Fruit fly (Drosophila melanogaster) whole organism, embryonic: ENCODE data around the gene foxo.

Source experiments
- ATbp ChIP-seq: fragments of 200-800 bp; sonication (Bioruptor generic); optimal IDR thresholded peaks from 2 replicates; lab custom pipeline; 2017; ENCODE audit warnings: missing biosample characterization, mild to moderate bottlenecking, missing genetic modification characterization, missing genetic modification reagents
- Atf6 ChIP-seq: fragments of 200-800 bp; sonication (Bioruptor generic); IDR thresholded peaks from 2 replicates; pipeline ENCODE4 v1.3.6; 2022; ENCODE audit warnings: missing biosample characterization, missing genetic modification characterization
- Bgb ChIP-seq: fragments of 200-800 bp; sonication (Bioruptor generic); IDR thresholded peaks from 2 replicates; pipeline ENCODE4 v1.3.6; 2022; ENCODE audit warnings: missing biosample characterization, missing genetic modification characterization; ENCODE audit not compliant: partially characterized antibody
- Bteb2 ChIP-seq: fragments of 200-800 bp; sonication (Bioruptor generic); optimal IDR thresholded peaks from 2 replicates; lab custom pipeline; 2016; ENCODE audit warnings: missing biosample characterization, missing genetic modification characterization
- CG10543 ChIP-seq: fragments of 200-800 bp; sonication (Bioruptor generic); optimal IDR thresholded peaks from 3 replicates; lab custom pipeline; 2017; ENCODE audit warnings: missing biosample characterization, mild to moderate bottlenecking, missing genetic modification characterization, moderate library complexity
- CG10654 ChIP-seq: fragments of 200-800 bp; sonication (Bioruptor generic); optimal IDR thresholded peaks from 2 replicates; lab custom pipeline; 2016; ENCODE audit warnings: missing biosample characterization, missing genetic modification characterization
- CG11085 ChIP-seq: fragments of 200-800 bp; sonication (Bioruptor generic); IDR thresholded peaks from 2 replicates; pipeline ENCODE4 v1.3.6; 2022; ENCODE audit warnings: missing biosample characterization, missing genetic modification characterization
- CG11560 ChIP-seq: fragments of 200-800 bp; sonication (Bioruptor generic); IDR thresholded peaks from 3 replicates; pipeline ENCODE4 v1.3.6; 2022; ENCODE audit warnings: missing biosample characterization, missing genetic modification characterization
- CG12659 ChIP-seq: fragments of 200-800 bp; sonication (Bioruptor generic); optimal IDR thresholded peaks from 3 replicates; lab custom pipeline; 2017; ENCODE audit warnings: mild to moderate bottlenecking, missing biosample characterization, missing genetic modification reagents, missing genetic modification characterization
- CG13424 ChIP-seq: fragments of 200-800 bp; sonication (Bioruptor generic); optimal IDR thresholded peaks from 2 replicates; lab custom pipeline; 2019; ENCODE audit warnings: missing biosample characterization, mild to moderate bottlenecking, missing genetic modification characterization, moderate library complexity
- CG14441 ChIP-seq: fragments of 200-800 bp; sonication (Bioruptor generic); IDR thresholded peaks from 2 replicates; pipeline ENCODE4 v1.3.6; 2022; ENCODE audit warnings: missing biosample characterization, missing genetic modification characterization
- CG1529 ChIP-seq: fragments of 200-800 bp; sonication (Bioruptor generic); optimal IDR thresholded peaks from 3 replicates; lab custom pipeline; 2018; ENCODE audit warnings: missing biosample characterization, missing genetic modification characterization
- CG15514 ChIP-seq: fragments of 200-800 bp; sonication (Bioruptor generic); optimal IDR thresholded peaks from 3 replicates; lab custom pipeline; 2017; ENCODE audit warnings: missing biosample characterization, missing genetic modification characterization, mild to moderate bottlenecking, moderate library complexity, missing genetic modification reagents
- CG17612 ChIP-seq: fragments of 200-800 bp; sonication (Bioruptor generic); IDR thresholded peaks from 2 replicates; pipeline ENCODE4 v1.3.6; 2022; ENCODE audit warnings: missing biosample characterization, missing genetic modification characterization
- CG1792 ChIP-seq: fragments of 200-800 bp; sonication (Bioruptor generic); optimal IDR thresholded peaks from 2 replicates; lab custom pipeline; 2016; ENCODE audit warnings: missing biosample characterization, missing genetic modification characterization
- CG2116 ChIP-seq: fragments of 200-800 bp; sonication (Bioruptor generic); optimal IDR thresholded peaks from 3 replicates; lab custom pipeline; 2018; ENCODE audit warnings: missing biosample characterization, mild to moderate bottlenecking, missing genetic modification characterization
- CG2199 ChIP-seq: fragments of 200-800 bp; sonication (Bioruptor generic); IDR thresholded peaks from 3 replicates; pipeline ENCODE4 v1.3.6; 2022; ENCODE audit warnings: missing biosample characterization, missing genetic modification characterization
- CG32532 ChIP-seq: fragments of 200-800 bp; sonication (Bioruptor generic); IDR thresholded peaks from 2 replicates; pipeline ENCODE4 v1.3.6; 2022; ENCODE audit warnings: missing biosample characterization, missing genetic modification characterization
- CG32772 ChIP-seq: fragments of 200-800 bp; sonication (Bioruptor generic); IDR thresholded peaks from 2 replicates; pipeline ENCODE4 v1.3.6; 2022; ENCODE audit warnings: missing biosample characterization, missing genetic modification characterization
- CG4730 ChIP-seq: fragments of 200-800 bp; sonication (Bioruptor generic); IDR thresholded peaks from 2 replicates; pipeline ENCODE4 v1.3.6; 2022; ENCODE audit warnings: missing biosample characterization, missing genetic modification characterization
- CG6175 ChIP-seq: fragments of 200-800 bp; sonication (Bioruptor generic); IDR thresholded peaks from 3 replicates; pipeline ENCODE4 v1.3.6; 2022; ENCODE audit warnings: missing biosample characterization, missing genetic modification characterization
- CG6813 ChIP-seq: fragments of 200-800 bp; sonication (Bioruptor generic); optimal IDR thresholded peaks from 2 replicates; lab custom pipeline; 2017; ENCODE audit warnings: missing biosample characterization, missing genetic modification characterization, mild to moderate bottlenecking, moderate library complexity, missing genetic modification reagents
- CG8281 ChIP-seq: fragments of 200-800 bp; sonication (Bioruptor generic); optimal IDR thresholded peaks from 2 replicates; lab custom pipeline; 2018; ENCODE audit warnings: missing biosample characterization, mild to moderate bottlenecking, missing genetic modification characterization, moderate library complexity
- CHES-1-like ChIP-seq: fragments of 200-800 bp; sonication (Bioruptor generic); optimal IDR thresholded peaks from 2 replicates; lab custom pipeline; 2016; ENCODE audit warnings: missing biosample characterization, missing genetic modification characterization
- Chrac-16 ChIP-seq: fragments of 200-800 bp; sonication (Bioruptor generic); optimal IDR thresholded peaks from 3 replicates; lab custom pipeline; 2016; ENCODE audit warnings: missing biosample characterization, missing genetic modification characterization
- Dfd ChIP-seq, 2 experiments: fragments of >200 bp; optimal IDR thresholded peaks; 2 replicates each; lab custom pipeline; 2017; ENCODE audit warnings: missing biosample characterization in 2 of 2, missing genetic modification characterization in 2 of 2
- Dll ChIP-seq: fragments of 200-800 bp; sonication (Bioruptor generic); IDR thresholded peaks from 4 replicates; pipeline ENCODE4 v1.3.6; 2022; ENCODE audit warnings: missing biosample characterization, missing genetic modification characterization; ENCODE audit not compliant: partially characterized antibody
- HLH54F ChIP-seq: fragments of 200-800 bp; sonication (Bioruptor generic); optimal IDR thresholded peaks from 3 replicates; lab custom pipeline; 2016; ENCODE audit warnings: missing biosample characterization, missing genetic modification characterization
- Hey ChIP-seq: fragments of 200-800 bp; sonication (Bioruptor generic); optimal IDR thresholded peaks from 3 replicates; lab custom pipeline; 2018; ENCODE audit warnings: missing biosample characterization, mild to moderate bottlenecking, missing genetic modification characterization
- HmgD ChIP-seq: fragments of 200-800 bp; sonication (Bioruptor generic); optimal IDR thresholded peaks from 3 replicates; lab custom pipeline; 2016; ENCODE audit warnings: missing biosample characterization, missing genetic modification characterization
- Hmr ChIP-seq: fragments of 200-800 bp; sonication (Bioruptor generic); optimal IDR thresholded peaks from 3 replicates; lab custom pipeline; 2017; ENCODE audit warnings: mild to moderate bottlenecking, missing biosample characterization, missing genetic modification reagents, missing genetic modification characterization
- Lpt ChIP-seq: fragments of >200 bp; optimal IDR thresholded peaks from 2 replicates; lab custom pipeline; 2018; ENCODE audit warnings: missing biosample characterization, missing genetic modification characterization
- NC2β ChIP-seq: fragments of 200-800 bp; sonication (Bioruptor generic); optimal IDR thresholded peaks from 2 replicates; lab custom pipeline; 2016; ENCODE audit warnings: missing biosample characterization, missing genetic modification characterization
- NFAT ChIP-seq: fragments of 200-800 bp; sonication (Bioruptor generic); IDR thresholded peaks from 2 replicates; pipeline ENCODE4 v1.3.6; 2022; ENCODE audit warnings: missing biosample characterization, missing genetic modification characterization
- NK7.1 ChIP-seq: fragments of 200-800 bp; sonication (Bioruptor generic); optimal IDR thresholded peaks from 3 replicates; lab custom pipeline; 2016; ENCODE audit warnings: missing biosample characterization, missing genetic modification characterization
- Scr ChIP-seq: fragments of 200-800 bp; sonication (Bioruptor generic); IDR thresholded peaks from 2 replicates; pipeline ENCODE4 v1.3.6; 2022; ENCODE audit warnings: missing biosample characterization, missing genetic modification characterization; ENCODE audit not compliant: partially characterized antibody
- Usf ChIP-seq: fragments of 200-800 bp; sonication (Bioruptor generic); optimal IDR thresholded peaks from 2 replicates; lab custom pipeline; 2017; ENCODE audit warnings: missing genotype, missing biosample characterization, missing genetic modification characterization
- bcd ChIP-seq: fragments of 200-800 bp; sonication (Bioruptor generic); optimal IDR thresholded peaks from 2 replicates; lab custom pipeline; 2017; ENCODE audit warnings: missing biosample characterization, mild to moderate bottlenecking, missing genetic modification characterization
- bigmax ChIP-seq: fragments of 200-800 bp; sonication (Bioruptor generic); optimal IDR thresholded peaks from 2 replicates; lab custom pipeline; 2018; ENCODE audit warnings: missing biosample characterization, mild to moderate bottlenecking, missing genetic modification characterization
- dati ChIP-seq: fragments of 200-800 bp; sonication (Bioruptor generic); IDR thresholded peaks from 2 replicates; pipeline ENCODE4 v1.3.6; 2022; ENCODE audit warnings: missing biosample characterization, missing genetic modification characterization
- gce ChIP-seq: fragments of 200-800 bp; sonication (Bioruptor generic); IDR thresholded peaks from 3 replicates; pipeline ENCODE4 v1.3.6; 2022; ENCODE audit warnings: missing biosample characterization, missing genetic modification characterization
- insv ChIP-seq, 2 experiments: fragments of 200-800 bp; sonication (Bioruptor generic); optimal IDR thresholded peaks; 3 replicates each; lab custom pipeline; 2016 to 2018; ENCODE audit warnings: missing biosample characterization in 2 of 2, missing genetic modification characterization in 2 of 2
- lilli ChIP-seq: fragments of 200-800 bp; sonication (Bioruptor generic); optimal IDR thresholded peaks from 3 replicates; lab custom pipeline; 2016; ENCODE audit warnings: missing biosample characterization, missing genetic modification characterization
- mld ChIP-seq: fragments of 200-800 bp; sonication (Bioruptor generic); IDR thresholded peaks from 3 replicates; pipeline ENCODE4 v1.3.6; 2022; ENCODE audit warnings: missing biosample characterization, missing genetic modification characterization; ENCODE audit not compliant: partially characterized antibody
- odd ChIP-seq: fragments of 200-800 bp; sonication (Bioruptor generic); optimal IDR thresholded peaks from 2 replicates; lab custom pipeline; 2017; ENCODE audit warnings: missing biosample characterization, mild to moderate bottlenecking, missing genetic modification characterization
- peb ChIP-seq: fragments of 200-800 bp; sonication (Bioruptor generic); IDR thresholded peaks from 2 replicates; pipeline ENCODE4 v1.3.6; 2022; ENCODE audit warnings: missing biosample characterization, missing genetic modification characterization
- pros ChIP-seq: fragments of 200-800 bp; sonication (Bioruptor generic); optimal IDR thresholded peaks from 3 replicates; lab custom pipeline; 2019; ENCODE audit warnings: missing biosample characterization, mild to moderate bottlenecking, missing genetic modification characterization, moderate library complexity
- seq ChIP-seq: fragments of 200-800 bp; sonication (Bioruptor generic); IDR thresholded peaks from 2 replicates; pipeline ENCODE4 v1.3.6; 2022; ENCODE audit warnings: missing biosample characterization, missing genetic modification characterization
- tgo ChIP-seq: fragments of 200-800 bp; sonication (Bioruptor generic); IDR thresholded peaks from 3 replicates; pipeline ENCODE4 v1.3.6; 2022; ENCODE audit warnings: missing biosample characterization, missing genetic modification characterization
- zen2 ChIP-seq: fragments of 200-800 bp; sonication (Bioruptor generic); IDR thresholded peaks from 3 replicates; pipeline ENCODE4 v1.3.6; 2022; ENCODE audit warnings: missing biosample characterization, missing genetic modification characterization; ENCODE audit not compliant: partially characterized antibody
- zf30C ChIP-seq: fragments of 200-800 bp; sonication (Bioruptor generic); optimal IDR thresholded peaks from 3 replicates; lab custom pipeline; 2018; ENCODE audit warnings: missing biosample characterization, mild to moderate bottlenecking, missing genetic modification characterization

foxo gene

DNA sequence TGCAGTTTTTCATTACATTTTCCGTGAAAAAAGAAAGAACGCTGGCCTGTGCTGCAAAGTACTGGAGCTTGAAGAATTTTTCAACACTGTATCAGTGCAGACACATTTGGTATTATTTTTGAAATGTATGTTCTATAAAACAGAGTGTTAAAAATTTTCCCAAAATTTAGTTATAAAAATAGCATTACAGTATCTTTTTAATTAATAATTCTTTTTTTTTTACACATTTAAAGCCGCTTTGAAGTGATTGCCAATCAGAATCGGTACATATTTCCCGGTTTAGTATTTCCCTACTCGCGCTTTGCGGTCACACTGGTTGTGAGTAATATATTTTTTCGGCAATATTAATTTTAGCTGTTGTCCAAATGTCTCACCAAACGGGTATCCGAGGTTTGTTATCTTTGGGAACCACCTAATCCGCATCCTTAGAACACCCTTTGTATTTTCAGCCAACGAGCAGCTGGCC lies 65.6 kb downstream of the foxo start, which contains the start of the genes Abi and twf (continued):
- no peak for TF ChIP-seq Lpt (GFP tag; lab: Kevin White, UChicago)
- peak; percentile 74 for TF ChIP-seq CG10654 (GFP tag; lab: Kevin White, UChicago)
- TF ChIP-seq CG13424 (tag; lab: Kevin White, UChicago), result peak; percentile 67
- peak; percentile 65 for TF ChIP-seq Atf6
- no peak for TF ChIP-seq CG2199 (GFP tag; lab: Robert Waterston, UW)
- TF ChIP-seq CG15514 (GFP tag; lab: Kevin White, UChicago), result peak; percentile 62
- TF ChIP-seq Scr (GFP tag; lab: Robert Waterston, UW), result no peak
- no peak for TF ChIP-seq ATbp (GFP tag; lab: Kevin White, UChicago)
- TF ChIP-seq dati, result no peak
- TF ChIP-seq zf30C (GFP tag; lab: Kevin White, UChicago), result no peak
- TF ChIP-seq tgo (GFP tag; lab: Robert Waterston, UW), result peak; percentile 67
- TF ChIP-seq CG32772 (GFP tag; lab: Robert Waterston, UW), result peak; percentile 39
- peak; percentile 67; the same call in 1 of the 2 replicates for TF ChIP-seq NFAT (GFP tag; lab: Robert Waterston, UW)
- no peak for TF ChIP-seq Bgb (GFP tag; lab: Robert Waterston, UW)
- peak; percentile 59 for TF ChIP-seq CG32532
- no peak for TF ChIP-seq CG17612 (GFP tag; lab: Robert Waterston, UW)
- TF ChIP-seq bigmax (GFP tag; lab: Kevin White, UChicago), result no peak
- TF ChIP-seq Bteb2, result peak; percentile 52
- TF ChIP-seq CG2116 (GFP tag; lab: Kevin White, UChicago), result peak; percentile 77
- peak; percentile 77 for TF ChIP-seq Chrac-16 (GFP tag; lab: Kevin White, UChicago)
- TF ChIP-seq NK7.1, result no peak
- no peak for TF ChIP-seq seq (GFP tag; lab: Robert Waterston, UW)
- TF ChIP-seq HLH54F (GFP tag; lab: Kevin White, UChicago), result peak; percentile 78
- TF ChIP-seq gce (GFP tag; lab: Robert Waterston, UW), result no peak; the same call in 2 of the 3 replicates
- TF ChIP-seq CG1792, result no peak
- no peak for TF ChIP-seq CG4730 (GFP tag; lab: Robert Waterston, UW)
- peak; percentile 59 for TF ChIP-seq bcd (GFP tag; lab: Kevin White, UChicago)
- 0 out of 4 replicates have a peak, but pooled peaks have one; percentile 21 for TF ChIP-seq Dll
- peak; percentile 4 for TF ChIP-seq CHES-1-like (GFP tag; lab: Kevin White, UChicago)
- TF ChIP-seq mld (GFP tag; lab: Robert Waterston, UW), result no peak
- no peak for TF ChIP-seq pros
- no peak for TF ChIP-seq CG11560 (tag; lab: Robert Waterston, UW)
- 0 out of 2 replicates have a peak, but pooled peaks have one; percentile 18 for TF ChIP-seq peb (GFP tag; lab: Robert Waterston, UW)
- no peak for TF ChIP-seq odd
- TF ChIP-seq CG8281 (tag; lab: Kevin White, UChicago), result peak; percentile 3
- TF ChIP-seq Hmr, result peak; percentile 67
- TF ChIP-seq NC2β (GFP tag; lab: Kevin White, UChicago), result peak; percentile 53
- peak; percentile 81 for TF ChIP-seq lilli (GFP tag; lab: Kevin White, UChicago)
- TF ChIP-seq CG12659 (GFP tag; lab: Kevin White, UChicago), result peak; percentile 80
- no peak for TF ChIP-seq HmgD
- no peak for TF ChIP-seq Dfd (GFP tag; optimal IDR thresholded peaks at IDR 0.05; lab: Kevin White, UChicago)
- TF ChIP-seq CG6813 (GFP tag; lab: Kevin White, UChicago), result no peak
- peak; percentile 47 for TF ChIP-seq CG10543 (GFP tag; lab: Kevin White, UChicago)
- no peak for TF ChIP-seq zen2 (GFP tag; lab: Robert Waterston, UW)
- TF ChIP-seq CG6175 (GFP tag; lab: Robert Waterston, UW), result 0 out of 3 replicates have a peak, but pooled peaks have one; percentile 16
- TF ChIP-seq insv (GFP tag; optimal IDR thresholded peaks at IDR 0.05; lab: Kevin White, UChicago), result peak in 1 of 2 experiments; percentile 79
- TF ChIP-seq CG14441, result peak; percentile 49; the same call in 1 of the 2 replicates
- TF ChIP-seq Hey (tag; lab: Kevin White, UChicago), result no peak
- peak; percentile 4 for TF ChIP-seq CG1529 (GFP tag; lab: Kevin White, UChicago)
- no peak for TF ChIP-seq CG11085 (GFP tag; lab: Robert Waterston, UW)
- no peak for TF ChIP-seq Usf
